Fruit fly (Drosophila melanogaster): ENCODE results near the gene Hipk.

DNA sequence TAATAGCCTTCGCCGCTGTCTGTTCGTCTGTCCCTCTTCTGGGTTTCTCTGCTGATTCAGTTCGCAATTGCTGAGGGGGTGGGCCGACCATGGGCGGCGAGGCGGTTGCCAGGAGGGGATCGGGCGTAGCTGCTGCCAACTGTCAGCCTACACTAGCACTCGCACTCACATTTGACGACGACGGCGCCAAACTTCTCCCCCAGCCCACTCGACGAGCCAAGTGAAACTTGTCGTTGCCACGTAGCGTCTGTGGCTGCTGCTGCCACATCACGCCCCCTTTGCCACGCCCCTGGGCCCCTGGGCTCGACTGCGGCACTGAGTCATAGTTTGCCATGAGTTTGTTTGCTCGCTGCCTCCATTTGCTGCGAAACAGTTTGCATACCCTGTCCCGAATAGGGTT is 14.4 kb downstream of the Hipk start:
- TF ChIP-seq CG8478 (optimal IDR thresholded peaks at IDR 0.05), result no peak
- no peak for TF ChIP-seq CTCF (optimal IDR thresholded peaks at IDR 0.05)
